Fruit fly (Drosophila melanogaster): ENCODE data around the gene Ac76E.

Gene Ac76E

dm6 chr3L:19896280-19896891, 42.7 kb upstream of the Ac76E start:
- TF ChIP-seq Eip75B (GFP tag; optimal IDR thresholded peaks at IDR 0.05) (no peak), CG3919 (GFP tag; optimal IDR thresholded peaks at IDR 0.05) (no peak), Sox15 (GFP tag; optimal IDR thresholded peaks at IDR 0.05) (no peak), svp (GFP tag) (no peak), CG7368 (GFP tag; optimal IDR thresholded peaks at IDR 0.05) (no peak), OdsH (GFP tag; optimal IDR thresholded peaks at IDR 0.05) (no peak), CG6808 (GFP tag; optimal IDR thresholded peaks at IDR 0.05) (no peak), dsx (GFP tag; optimal IDR thresholded peaks at IDR 0.05; ENCODE audit: poor library complexity, severe bottlenecking) (peak; percentile 3), CG6854 (GFP tag; optimal IDR thresholded peaks at IDR 0.05) (no peak), Blimp-1 (GFP tag; optimal IDR thresholded peaks at IDR 0.05) (peak; percentile 70), CG31627 (GFP tag; optimal IDR thresholded peaks at IDR 0.05) (no peak)

- peak; percentile 4 for TF ChIP-seq CG6792 (GFP tag; optimal IDR thresholded peaks at IDR 0.05)
- TF ChIP-seq esn (GFP tag; optimal IDR thresholded peaks at IDR 0.05): peak; percentile 48
- no peak for TF ChIP-seq CG8319 (GFP tag; optimal IDR thresholded peaks at IDR 0.05)
- TF ChIP-seq Sox15 (GFP tag; optimal IDR thresholded peaks at IDR 0.05): no peak
- no peak for TF ChIP-seq CG11902 (GFP tag; optimal IDR thresholded peaks at IDR 0.05)
- TF ChIP-seq CG11762 (GFP tag; optimal IDR thresholded peaks at IDR 0.05; ENCODE audit: insufficient read depth): no peak
- TF ChIP-seq Met (GFP tag; optimal IDR thresholded peaks at IDR 0.05): peak; percentile 53
- peak; percentile 64 for TF ChIP-seq topi (GFP tag; optimal IDR thresholded peaks at IDR 0.05)
- TF ChIP-seq Sox102F (GFP tag; optimal IDR thresholded peaks at IDR 0.05): peak; percentile 15
- TF ChIP-seq CG9139 (GFP tag; optimal IDR thresholded peaks at IDR 0.05): peak; percentile 24
- peak; percentile 81 for TF ChIP-seq eg (GFP tag; IDR thresholded peaks at IDR 0.05)
- TF ChIP-seq fd59A (GFP tag; optimal IDR thresholded peaks at IDR 0.05): peak; percentile 16
- TF ChIP-seq CG10669 (GFP tag; optimal IDR thresholded peaks at IDR 0.05): peak; percentile 20
- peak; percentile 29 for TF ChIP-seq dsx (GFP tag; optimal IDR thresholded peaks at IDR 0.05; ENCODE audit: poor library complexity, severe bottlenecking)
- TF ChIP-seq Eip78C (GFP tag): peak; percentile 62
- TF ChIP-seq OdsH (GFP tag; optimal IDR thresholded peaks at IDR 0.05): peak; percentile 39
- TF ChIP-seq Sox14 (GFP tag; optimal IDR thresholded peaks at IDR 0.05): peak; percentile 46
- no peak for TF ChIP-seq CG4318 (GFP tag; optimal IDR thresholded peaks at IDR 0.05)
- peak; percentile 19 for TF ChIP-seq CG1621 (tag; optimal IDR thresholded peaks at IDR 0.05)
- no peak for TF ChIP-seq dac (GFP tag; optimal IDR thresholded peaks at IDR 0.05)
- no peak for TF ChIP-seq CG11294 (GFP tag; IDR thresholded peaks at IDR 0.05)
- TF ChIP-seq Hr39 (GFP tag; optimal IDR thresholded peaks at IDR 0.05): peak; percentile 24
- TF ChIP-seq CG8119 (GFP tag; IDR thresholded peaks at IDR 0.05): peak; percentile 42; the same call in 2 of the 3 replicates
- no peak for TF ChIP-seq CG6854 (GFP tag; optimal IDR thresholded peaks at IDR 0.05)
- peak; percentile 21 for TF ChIP-seq CG34406 (GFP tag; optimal IDR thresholded peaks at IDR 0.05)
- peak; percentile 25 for TF ChIP-seq fd85E (GFP tag; optimal IDR thresholded peaks at IDR 0.05)
- TF ChIP-seq Eip93F (GFP tag; optimal IDR thresholded peaks at IDR 0.05): peak; percentile 15
- TF ChIP-seq CG31627 (GFP tag; optimal IDR thresholded peaks at IDR 0.05): peak; percentile 15
- TF ChIP-seq CG8632 (GFP tag; optimal IDR thresholded peaks at IDR 0.05): peak; percentile 10
- TF ChIP-seq CG3032 (tag; optimal IDR thresholded peaks at IDR 0.05): no peak
- peak; percentile 47 for TF ChIP-seq CG7368 (GFP tag; optimal IDR thresholded peaks at IDR 0.05)
- peak; percentile 59 for TF ChIP-seq Ets96B (tag; optimal IDR thresholded peaks at IDR 0.05)
- peak; percentile 31 for TF ChIP-seq pdm3 (GFP tag; optimal IDR thresholded peaks at IDR 0.05)
- TF ChIP-seq svp (GFP tag): peak; percentile 69
- TF ChIP-seq lz (GFP tag; optimal IDR thresholded peaks at IDR 0.05): peak; percentile 28
- TF ChIP-seq acj6 (GFP tag; optimal IDR thresholded peaks at IDR 0.05): peak; percentile 43
- peak; percentile 50 for TF ChIP-seq Hr4 (GFP tag; optimal IDR thresholded peaks at IDR 0.05)
- TF ChIP-seq spab (GFP tag; optimal IDR thresholded peaks at IDR 0.05): no peak
- TF ChIP-seq fkh (GFP tag; optimal IDR thresholded peaks at IDR 0.05): peak; percentile 33
- peak; percentile 66 for TF ChIP-seq CG6163 (GFP tag; IDR thresholded peaks at IDR 0.05)
- peak; percentile 67 for TF ChIP-seq achi (GFP tag; optimal IDR thresholded peaks at IDR 0.05)
- TF ChIP-seq Lpt (GFP tag; optimal IDR thresholded peaks at IDR 0.05): no peak
- TF ChIP-seq CG16779 (tag; optimal IDR thresholded peaks at IDR 0.05): peak; percentile 29
These were observed 42.0 kb upstream of the Ac76E start for dm6 chr3L:19896892-19897684.

Measured in whole organism, prepupa.